Worm (Caenorhabditis elegans) whole organism, late embryonic: ENCODE results near the gene cec-1.

Experiments
- nhr-11 ChIP-seq: fragments of 150-350 bp; optimal IDR thresholded peaks from 2 replicates; lab custom pipeline; 2014; ENCODE audit warnings: missing biosample characterization, missing genetic modification characterization
- pqm-1 ChIP-seq: sonication (generic microtip); optimal IDR thresholded peaks from 2 replicates; lab custom pipeline; 2016; ENCODE audit warnings: missing genetic modification characterization, missing compliant biosample characterization
- ref-2 ChIP-seq: sonication (generic microtip); optimal IDR thresholded peaks from 2 replicates; lab custom pipeline; 2016; ENCODE audit warnings: missing genetic modification characterization, missing compliant biosample characterization
- sox-4 ChIP-seq: sonication (generic microtip); optimal IDR thresholded peaks from 2 replicates; lab custom pipeline; 2017; ENCODE audit warnings: mild to moderate bottlenecking, missing genetic modification characterization, inconsistent platforms, missing compliant biosample characterization

- no peak for TF ChIP-seq ref-2 (tag; lab: Kevin White, UChicago)
- no peak for TF ChIP-seq sox-4 (tag; lab: Kevin White, UChicago)
- no peak for TF ChIP-seq pqm-1 (tag; lab: Kevin White, UChicago)
- TF ChIP-seq nhr-11 (tag; lab: Kevin White, UChicago), result no peak
Observed at ce11 chrIII:8409166-8409565, 17.0 kb upstream of the cec-1 start, which contains the start of gene ZK353.9.
